Worm (Caenorhabditis elegans): ENCODE measurements around the gene Y49E10.16.
"Not testable (repeated sequence)": the region's sequence is repeated elsewhere in the genome, so short reads cannot be mapped to it uniquely, and the experiment has no call there.

Gene Y49E10.16

DNA sequence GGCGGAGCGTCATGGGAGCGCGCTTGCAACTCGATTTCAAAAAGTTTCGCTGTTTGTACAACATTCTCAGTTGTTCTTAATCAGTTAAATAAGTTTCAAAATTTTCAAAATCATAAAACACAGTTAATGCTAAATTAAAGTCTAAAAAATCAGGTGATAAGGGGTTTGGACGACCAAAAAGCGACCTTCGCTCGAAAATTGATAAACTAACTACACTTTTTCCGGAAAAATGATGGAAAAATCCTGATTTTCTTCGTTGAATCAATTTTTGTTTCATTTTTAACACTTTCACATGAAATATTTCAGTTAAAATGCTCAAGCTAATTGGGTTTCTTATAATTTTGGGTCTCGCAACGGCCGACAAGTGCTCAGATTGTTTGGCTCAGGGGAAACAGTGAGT, at the start of gene Y49E10.16:
Gene Y49E10.16 (plus strand): TSS at position 301 of the 400 bp plus-strand sequence.
- TF ChIP-seq ztf-11 (tag; optimal IDR thresholded peaks at IDR 0.05) (no peak), efl-1 (optimal IDR thresholded peaks at IDR 0.05) (no peak), efl-1 (GFP tag; optimal IDR thresholded peaks at IDR 0.05 in 1 of 2) (peak in 1 of 2 experiments; percentile 87)

DNA sequence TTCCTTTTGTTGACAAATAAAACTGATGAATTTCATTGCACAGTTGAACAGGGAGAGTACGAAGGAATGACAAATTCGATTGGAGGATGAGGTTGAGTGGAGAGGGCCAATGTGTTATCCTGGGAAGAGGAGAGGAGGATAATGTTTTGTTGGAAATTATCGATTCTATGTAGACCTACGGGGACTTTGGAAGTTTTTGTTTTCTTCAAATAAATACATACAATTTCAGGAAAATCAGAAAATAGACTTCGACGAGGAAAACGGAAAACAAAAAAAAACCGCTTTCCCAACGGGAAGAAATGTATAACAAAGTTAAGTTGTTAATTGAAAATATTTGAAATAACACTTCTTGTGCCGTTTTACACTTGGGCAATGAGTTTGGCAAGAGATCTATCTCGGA, 46.6 kb upstream of the Y49E10.16 start, which contains the start of gene Y49E10.4:
Gene Y49E10.4 (minus strand): TSS at position 101 of the 400 bp plus-strand sequence.
- not testable (repeated sequence) for TF ChIP-seq hpl-2 (GFP tag; optimal IDR thresholded peaks at IDR 0.05); vab-15 (tag; optimal IDR thresholded peaks at IDR 0.05); nhr-11 (tag; optimal IDR thresholded peaks at IDR 0.05)

DNA sequence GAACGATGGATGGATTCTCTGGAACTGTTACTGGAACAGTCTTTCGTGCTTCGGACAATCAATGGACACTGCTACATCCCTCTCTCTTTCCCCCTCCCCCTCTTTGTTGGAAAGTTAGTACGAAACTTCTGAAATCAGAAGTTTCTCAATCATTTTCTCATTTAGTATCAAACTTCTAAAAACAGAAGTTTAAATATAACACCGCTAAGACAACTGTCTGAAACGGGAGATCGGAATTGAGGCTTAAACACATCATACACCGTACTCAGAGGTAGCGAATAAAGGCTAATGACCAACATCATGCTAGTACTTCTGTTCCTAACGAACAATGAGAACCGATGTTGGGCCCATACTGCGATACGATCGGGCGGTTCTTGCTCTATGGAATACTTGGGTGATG, 43.7 kb upstream of the Y49E10.16 start, which contains the start of gene Y49E10.30:
Gene Y49E10.30 (plus strand): TSS at position 301 of the 400 bp plus-strand sequence.
- not testable (repeated sequence) for TF ChIP-seq nhr-71 (tag; optimal IDR thresholded peaks at IDR 0.05); elt-2 (tag; optimal IDR thresholded peaks at IDR 0.05); dpl-1 (GFP tag; optimal IDR thresholded peaks at IDR 0.05)

DNA sequence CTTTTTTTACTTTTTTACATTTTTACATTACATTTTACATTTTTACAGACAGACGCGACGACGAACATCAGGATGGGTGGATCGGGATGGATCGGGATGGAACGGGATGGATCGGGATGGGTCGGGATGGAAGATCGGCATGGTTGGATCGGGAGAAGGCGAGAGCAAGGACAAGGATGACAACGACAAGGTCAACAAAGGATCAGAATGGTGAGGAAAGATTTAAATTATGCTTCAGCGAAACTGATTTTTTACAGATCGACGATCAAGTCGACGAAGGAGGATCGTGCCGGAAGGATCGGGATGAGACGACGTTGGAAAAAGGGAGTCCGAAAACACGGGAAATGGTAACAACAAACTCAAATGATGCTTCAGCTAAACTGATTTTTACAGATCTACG, 42.2 kb upstream of the Y49E10.16 start:
- TF ChIP-seq efl-1 (optimal IDR thresholded peaks at IDR 0.05) (no peak), efl-1 (GFP tag; optimal IDR thresholded peaks at IDR 0.05 in 1 of 2) (peak in 1 of 2 experiments; percentile 27), egl-13 (tag; optimal IDR thresholded peaks at IDR 0.05) (no peak), lin-15B (tag; optimal IDR thresholded peaks at IDR 0.05) (no peak)

DNA sequence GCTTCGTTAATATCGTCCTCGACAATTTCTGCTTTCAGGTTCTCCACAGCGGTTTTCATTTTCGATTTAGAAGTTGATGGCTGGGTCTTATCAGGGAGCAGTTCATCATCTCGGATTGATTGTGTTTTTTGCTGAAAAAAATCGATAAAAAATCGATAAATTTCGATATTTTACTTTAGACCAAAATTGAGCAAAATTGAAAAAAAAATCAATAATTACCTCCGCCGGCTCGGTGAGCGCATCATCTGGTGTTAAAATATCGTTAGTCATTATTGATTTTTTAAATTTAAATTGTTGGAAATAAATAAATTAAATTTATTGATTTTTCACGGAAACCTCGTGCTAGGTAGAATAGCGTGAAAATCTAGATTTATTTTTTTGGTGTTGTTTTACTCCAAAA, 35.2 kb upstream of the Y49E10.16 start, which contains the start of gene Y49E10.10:
Gene Y49E10.10 (plus strand): TSS at position 381 of the 400 bp plus-strand sequence.
- TF ChIP-seq efl-1 (optimal IDR thresholded peaks at IDR 0.05) (no peak), efl-1 (GFP tag; optimal IDR thresholded peaks at IDR 0.05 in 1 of 2) (peak in 1 of 2 experiments; percentile 42), jun-1 (tag; optimal IDR thresholded peaks at IDR 0.05) (no peak), ceh-82 (tag; optimal IDR thresholded peaks at IDR 0.05) (no peak)

DNA sequence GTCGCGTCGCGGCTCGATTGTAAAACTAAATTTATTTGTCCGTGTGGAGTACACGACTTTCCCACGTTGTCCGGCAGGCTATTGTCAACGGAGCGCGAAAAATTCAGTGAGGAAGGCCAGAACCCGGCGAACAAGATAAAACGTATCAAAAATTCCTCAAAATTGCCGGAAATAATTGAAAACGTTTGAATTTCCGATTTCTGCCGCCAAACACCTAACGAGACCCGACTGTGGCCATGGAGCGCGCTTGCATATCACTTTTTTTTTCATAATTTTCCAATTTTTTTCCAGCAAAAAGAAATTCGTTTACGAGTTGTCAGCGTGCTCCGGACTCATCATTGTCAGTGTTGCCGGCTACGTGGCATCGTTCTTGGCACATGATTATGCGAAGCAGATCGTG, 31.8 kb upstream of the Y49E10.16 start:
- TF ChIP-seq efl-1 (optimal IDR thresholded peaks at IDR 0.05) (no peak), efl-1 (GFP tag; optimal IDR thresholded peaks at IDR 0.05 in 1 of 2) (peak in 1 of 2 experiments; percentile 49), unc-98 (GFP tag; IDR thresholded peaks at IDR 0.05) (no peak)

DNA sequence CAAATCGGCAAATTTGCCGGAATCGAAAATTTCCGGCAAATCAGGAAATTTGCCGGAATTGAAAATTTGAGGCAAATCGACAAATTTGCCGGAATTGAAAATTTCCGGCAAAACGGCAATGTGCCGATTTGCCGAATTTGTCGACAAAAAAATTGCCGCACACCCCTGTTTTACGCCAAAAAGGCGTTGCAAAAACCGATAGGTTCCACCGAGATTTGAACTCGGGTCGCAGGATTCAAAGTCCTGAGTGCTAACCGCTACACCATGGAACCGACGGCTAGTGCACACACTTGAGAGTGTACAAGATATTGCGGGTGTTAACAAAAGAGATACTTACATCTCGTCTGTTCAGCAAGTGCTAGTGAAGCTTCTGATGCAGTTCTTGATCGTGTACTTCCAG, 30.6 kb upstream of the Y49E10.16 start:
- TF ChIP-seq C16A3.4 (tag; optimal IDR thresholded peaks at IDR 0.05) (no peak), ztf-4 (tag; optimal IDR thresholded peaks at IDR 0.05) (no peak), Y116A8C.19 (tag; optimal IDR thresholded peaks at IDR 0.05; ENCODE audit: borderline replicate concordance) (no peak), unc-98 (GFP tag; IDR thresholded peaks at IDR 0.05) (no peak), nhr-237 (tag; optimal IDR thresholded peaks at IDR 0.05) (no peak), snu-23 (GFP tag; optimal IDR thresholded peaks at IDR 0.05) (peak; percentile 49), ceh-82 (tag; optimal IDR thresholded peaks at IDR 0.05) (peak in 1 of 3 experiments; percentile 27), unc-130 (tag; optimal IDR thresholded peaks at IDR 0.05) (no peak), lin-35 (GFP tag; optimal IDR thresholded peaks at IDR 0.05) (peak; percentile 24 to 41), nhr-76 (tag; optimal IDR thresholded peaks at IDR 0.05) (no peak), nhr-71 (tag; optimal IDR thresholded peaks at IDR 0.05) (no peak), lin-13 (GFP tag; optimal IDR thresholded peaks at IDR 0.05) (no peak), rnt-1 (tag; optimal IDR thresholded peaks at IDR 0.05) (peak; percentile 55), nhr-11 (tag; optimal IDR thresholded peaks at IDR 0.05) (no peak), nhr-20 (tag; optimal IDR thresholded peaks at IDR 0.05) (peak; percentile 1), ces-1 (GFP tag; optimal IDR thresholded peaks at IDR 0.05) (no peak), zip-4 (GFP tag; optimal IDR thresholded peaks at IDR 0.05) (no peak), efl-1 (optimal IDR thresholded peaks at IDR 0.05) (peak in 1 of 2 experiments; percentile 46), efl-1 (GFP tag; optimal IDR thresholded peaks at IDR 0.05 in 1 of 2) (peak; percentile 29 to 92), xbp-1 (tag; optimal IDR thresholded peaks at IDR 0.05) (no peak), snpc-4 (tag; optimal IDR thresholded peaks at IDR 0.05) (no peak), swsn-7 (tag; optimal IDR thresholded peaks at IDR 0.05) (no peak), nhr-19 (GFP tag; conservative IDR thresholded peaks at IDR 0.05) (no peak; the same call in 1 of the 2 replicates), sup-37 (GFP tag; optimal IDR thresholded peaks at IDR 0.05) (no peak), dsc-1 (tag; optimal IDR thresholded peaks at IDR 0.05) (peak; percentile 9), dpl-1 (GFP tag; optimal IDR thresholded peaks at IDR 0.05) (peak in 2 of 3 experiments; percentile 29 to 32), pax-3 (tag; optimal IDR thresholded peaks at IDR 0.05) (no peak), nhr-85 (tag) (no peak), lsy-2 (tag; optimal IDR thresholded peaks at IDR 0.05) (peak in 1 of 2 experiments; percentile 7), vab-15 (tag; optimal IDR thresholded peaks at IDR 0.05) (no peak), sptf-1 (tag; optimal IDR thresholded peaks at IDR 0.05) (no peak), C34B4.2 (tag; optimal IDR thresholded peaks at IDR 0.05) (no peak), ztf-11 (tag; optimal IDR thresholded peaks at IDR 0.05) (no peak)
